Worm (Caenorhabditis elegans): Measurements from ENCODE around the gene tag-321.

Gene tag-321

ce11 chrIV:7817852-7818251 lies 34.2 kb upstream of the tag-321 start, which contains the start of gene ric-3:
TSS of gene ric-3 (plus strand) at chrIV:7818251.
- TF ChIP-seq snpc-4 (tag; optimal IDR thresholded peaks at IDR 0.05) (no peak), spr-1 (tag; optimal IDR thresholded peaks at IDR 0.05) (no peak), Y75B8A.6 (GFP tag; IDR thresholded peaks at IDR 0.05) (no peak), egl-43 (GFP tag; IDR thresholded peaks at IDR 0.05) (no peak), ceh-44 (GFP tag; IDR thresholded peaks at IDR 0.05) (no peak), dpl-1 (GFP tag; optimal IDR thresholded peaks at IDR 0.05) (peak; percentile 12), nhr-6 (tag; optimal IDR thresholded peaks at IDR 0.05) (no peak), duxl-1 (tag; optimal IDR thresholded peaks at IDR 0.05; ENCODE audit: poor library complexity) (no peak), set-16 (GFP tag; IDR thresholded peaks at IDR 0.05) (no peak), nhr-25 (tag; optimal IDR thresholded peaks at IDR 0.05; ENCODE audit: borderline replicate concordance, insufficient read depth) (no peak), madf-5 (GFP tag; IDR thresholded peaks at IDR 0.05) (no peak), aha-1 (tag) (peak; percentile 64), arid-1 (GFP tag; conservative IDR thresholded peaks at IDR 0.05) (no peak), ceh-32 (tag; optimal IDR thresholded peaks at IDR 0.05; ENCODE audit: poor library complexity) (no peak), attf-4 (tag; optimal IDR thresholded peaks at IDR 0.05) (no peak), mep-1 (tag; optimal IDR thresholded peaks at IDR 0.05) (peak; percentile 38), vab-7 (GFP tag; IDR thresholded peaks at IDR 0.05) (no peak), unc-62 (GFP tag; optimal IDR thresholded peaks at IDR 0.05 in 1 of 2) (peak in 1 of 2 experiments; percentile 98), unc-62 (tag; optimal IDR thresholded peaks at IDR 0.05) (no peak), hif-1 (tag; optimal IDR thresholded peaks at IDR 0.05) (no peak), F10B5.3 (tag; optimal IDR thresholded peaks at IDR 0.05) (no peak), nhr-76 (tag; optimal IDR thresholded peaks at IDR 0.05) (no peak), spr-3 (GFP tag; optimal IDR thresholded peaks at IDR 0.05) (no peak), cey-2 (tag; optimal IDR thresholded peaks at IDR 0.05; ENCODE audit: borderline replicate concordance, insufficient read depth) (no peak), nhr-77 (tag; optimal IDR thresholded peaks at IDR 0.05) (no peak), hmg-1.1 (GFP tag; IDR thresholded peaks at IDR 0.05) (peak; percentile 69), jun-1 (tag; optimal IDR thresholded peaks at IDR 0.05) (no peak), Y105C5A.15 (GFP tag; IDR thresholded peaks at IDR 0.05) (no peak), madf-9 (GFP tag; conservative IDR thresholded peaks at IDR 0.05) (no peak), lin-13 (GFP tag; optimal IDR thresholded peaks at IDR 0.05) (no peak), nhr-41 (GFP tag; IDR thresholded peaks at IDR 0.05) (no peak), ZK546.5 (tag; optimal IDR thresholded peaks at IDR 0.05) (no peak), hlh-11 (tag; optimal IDR thresholded peaks at IDR 0.05) (peak; percentile 61), zip-2 (tag; optimal IDR thresholded peaks at IDR 0.05) (no peak), dve-1 (tag; optimal IDR thresholded peaks at IDR 0.05; ENCODE audit: insufficient read depth) (no peak), dmd-6 (GFP tag; IDR thresholded peaks at IDR 0.05) (no peak), unc-39 (tag; optimal IDR thresholded peaks at IDR 0.05) (no peak), hlh-30 (tag; optimal IDR thresholded peaks at IDR 0.05; ENCODE audit: insufficient read depth) (peak; percentile 34), nhr-28 (tag; optimal IDR thresholded peaks at IDR 0.05) (no peak), mdl-1 (tag; optimal IDR thresholded peaks at IDR 0.05) (peak in 1 of 2 experiments; percentile 45), mes-2 (tag; optimal IDR thresholded peaks at IDR 0.05; ENCODE audit: poor library complexity, severe bottlenecking) (peak; percentile 45), ctbp-1 (GFP tag; IDR thresholded peaks at IDR 0.05) (0 out of 2 replicates have a peak, but pooled peaks have one; percentile 19), rbr-2 (tag; optimal IDR thresholded peaks at IDR 0.05) (peak; percentile 71), F26F4.8 (GFP tag; conservative IDR thresholded peaks at IDR 0.05) (no peak), F37D6.2 (tag; optimal IDR thresholded peaks at IDR 0.05) (peak; percentile 29), ces-1 (GFP tag; optimal IDR thresholded peaks at IDR 0.05) (peak; percentile 24), zfp-3 (GFP tag; conservative IDR thresholded peaks at IDR 0.05) (no peak), nhr-102 (tag; optimal IDR thresholded peaks at IDR 0.05) (no peak), ZK337.2 (GFP tag; IDR thresholded peaks at IDR 0.05) (no peak), daf-8 (GFP tag; IDR thresholded peaks at IDR 0.05) (no peak), snpc-1.2 (GFP tag; IDR thresholded peaks at IDR 0.05) (no peak)
